Worm (Caenorhabditis elegans): ENCODE data around the gene gcy-3.
A peak's percentile ranks its signal among the peaks of the same experiment; 100 is the strongest.

gcy-3 gene

DNA sequence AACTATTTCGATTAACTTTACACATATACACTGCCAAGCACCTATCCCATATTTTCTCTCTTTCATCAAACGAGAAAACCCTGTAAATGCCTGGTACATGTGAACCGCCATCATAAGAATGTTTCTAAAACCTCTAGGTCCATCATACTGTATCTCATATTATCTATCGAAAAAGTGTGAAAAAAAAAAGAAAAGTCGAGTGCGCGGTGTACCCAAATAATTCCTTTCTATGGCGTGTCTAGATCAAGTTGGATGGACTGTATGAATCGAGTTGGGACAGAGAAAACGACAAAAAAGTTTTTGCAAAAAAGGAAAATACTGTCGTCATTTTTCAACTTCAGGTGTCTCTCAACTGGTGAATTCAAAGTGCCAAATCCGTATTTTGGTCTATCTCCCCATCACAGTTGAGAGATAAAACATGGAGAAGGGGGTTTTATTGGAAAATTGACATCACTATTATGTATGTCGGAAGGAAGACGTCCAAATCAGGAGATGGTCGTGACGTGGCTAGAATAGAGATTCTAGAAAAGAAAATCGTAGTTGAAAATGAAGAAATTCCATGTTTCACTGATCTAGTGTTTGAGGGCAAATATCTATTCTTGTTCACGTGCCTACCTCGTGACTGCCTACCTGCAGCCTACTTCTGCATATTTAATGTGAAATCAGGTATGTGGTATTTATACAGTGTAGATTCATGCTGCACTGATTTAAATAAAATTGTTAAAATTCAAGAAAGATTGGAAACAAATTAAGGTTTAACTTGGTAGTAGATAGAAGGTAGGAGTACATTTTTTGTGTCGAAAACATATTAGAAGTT lies 13.6 kb downstream of the gcy-3 start:
- TF ChIP-seq nhr-71 (tag; optimal IDR thresholded peaks at IDR 0.05) (peak; percentile 77), lin-14 (GFP tag; optimal IDR thresholded peaks at IDR 0.05) (peak; percentile 58), snu-23 (GFP tag; optimal IDR thresholded peaks at IDR 0.05) (peak; percentile 63), pag-3 (tag; optimal IDR thresholded peaks at IDR 0.05; ENCODE audit: borderline replicate concordance, insufficient read depth) (no peak), blmp-1 (tag; optimal IDR thresholded peaks at IDR 0.05) (peak; percentile 38), ceh-82 (tag; optimal IDR thresholded peaks at IDR 0.05) (no peak), nhr-85 (tag) (peak; percentile 96), nhr-47 (tag; optimal IDR thresholded peaks at IDR 0.05) (peak; percentile 24), lin-35 (GFP tag; optimal IDR thresholded peaks at IDR 0.05) (peak in 1 of 2 experiments; percentile 7), nhr-84 (tag; optimal IDR thresholded peaks at IDR 0.05) (no peak), mep-1 (tag; optimal IDR thresholded peaks at IDR 0.05) (peak; percentile 36), egl-13 (tag; optimal IDR thresholded peaks at IDR 0.05) (no peak), nhr-19 (GFP tag; conservative IDR thresholded peaks at IDR 0.05) (peak; percentile 34; the same call in 1 of the 2 replicates), lsy-2 (tag; optimal IDR thresholded peaks at IDR 0.05) (peak in 1 of 2 experiments; percentile 58), fkh-8 (tag; optimal IDR thresholded peaks at IDR 0.05) (no peak), nhr-20 (tag; optimal IDR thresholded peaks at IDR 0.05) (peak; percentile 64), sox-4 (tag; optimal IDR thresholded peaks at IDR 0.05) (no peak), mdl-1 (tag; optimal IDR thresholded peaks at IDR 0.05) (no peak), aha-1 (tag; optimal IDR thresholded peaks at IDR 0.05) (no peak), grh-1 (GFP tag; IDR thresholded peaks at IDR 0.05) (peak; percentile 36; the same call in 1 of the 2 replicates), elt-3 (tag; optimal IDR thresholded peaks at IDR 0.05) (peak in 2 of 6 experiments; percentile 1 to 45), zag-1 (tag; optimal IDR thresholded peaks at IDR 0.05) (no peak), nhr-90 (tag; optimal IDR thresholded peaks at IDR 0.05; ENCODE audit: poor library complexity) (peak; percentile 54)

- TF ChIP-seq ceh-8 (GFP tag; optimal IDR thresholded peaks at IDR 0.05) = no peak
- no peak for TF ChIP-seq skn-1 (tag; optimal IDR thresholded peaks at IDR 0.05)
- no peak for TF ChIP-seq grh-1 (GFP tag; IDR thresholded peaks at IDR 0.05)
- TF ChIP-seq efl-1 (optimal IDR thresholded peaks at IDR 0.05) = no peak
- no peak for TF ChIP-seq efl-1 (GFP tag; optimal IDR thresholded peaks at IDR 0.05 in 1 of 2)
- no peak for TF ChIP-seq mef-2 (tag; optimal IDR thresholded peaks at IDR 0.05)
- TF ChIP-seq nhr-237 (tag; optimal IDR thresholded peaks at IDR 0.05) = no peak
- no peak for TF ChIP-seq nhr-71 (tag; optimal IDR thresholded peaks at IDR 0.05)
- TF ChIP-seq nhr-28 (tag; optimal IDR thresholded peaks at IDR 0.05) = no peak
- no peak for TF ChIP-seq F16B12.6 (tag; optimal IDR thresholded peaks at IDR 0.05)
- TF ChIP-seq lsy-2 (tag; optimal IDR thresholded peaks at IDR 0.05) = no peak
- no peak for TF ChIP-seq aly-2 (tag; optimal IDR thresholded peaks at IDR 0.05)
- TF ChIP-seq unc-98 (GFP tag; IDR thresholded peaks at IDR 0.05) = no peak
- TF ChIP-seq fkh-8 (tag; optimal IDR thresholded peaks at IDR 0.05) = no peak
- no peak for TF ChIP-seq ama-1 (optimal IDR thresholded peaks at IDR 0.05)
- no peak for TF ChIP-seq egl-27 (tag; optimal IDR thresholded peaks at IDR 0.05)
- no peak for TF ChIP-seq nhr-20 (tag; optimal IDR thresholded peaks at IDR 0.05)
- TF ChIP-seq ztf-11 (tag; optimal IDR thresholded peaks at IDR 0.05) = no peak
- no peak for TF ChIP-seq tlp-1 (tag; optimal IDR thresholded peaks at IDR 0.05)
- TF ChIP-seq pag-3 (tag; optimal IDR thresholded peaks at IDR 0.05; ENCODE audit: borderline replicate concordance, insufficient read depth) = no peak
- no peak for TF ChIP-seq nhr-19 (GFP tag; conservative IDR thresholded peaks at IDR 0.05)
These were observed 16.0 kb downstream of the gcy-3 start for ce11 chrII:9491045-9491444.

ce11 chrII:9490589-9490988 lies 16.5 kb downstream of the gcy-3 start:
- TF ChIP-seq lin-14 (GFP tag; optimal IDR thresholded peaks at IDR 0.05) (peak; percentile 39), snpc-4 (tag; optimal IDR thresholded peaks at IDR 0.05) (no peak), nhr-71 (tag; optimal IDR thresholded peaks at IDR 0.05) (peak; percentile 54), nhr-85 (tag) (peak; percentile 84), egl-27 (tag; optimal IDR thresholded peaks at IDR 0.05) (no peak), lsy-2 (tag; optimal IDR thresholded peaks at IDR 0.05) (peak in 1 of 2 experiments; percentile 24), nhr-20 (tag; optimal IDR thresholded peaks at IDR 0.05) (peak; percentile 61), nhr-19 (GFP tag; conservative IDR thresholded peaks at IDR 0.05) (peak; percentile 21; the same call in 1 of the 2 replicates)
